Fruit fly (Drosophila melanogaster) whole organism, embryonic: ENCODE results near the gene vvl.

Source experiments
- Awh ChIP-seq: fragments of 200-800 bp; sonication (Bioruptor generic); IDR thresholded peaks from 2 replicates; pipeline ENCODE4, ENCODE4 v1.3.6; 2022; ENCODE audit warnings: missing biosample characterization, missing genetic modification characterization
- BEAF-32 ChIP-seq: fragments of 200-800 bp; sonication (Bioruptor generic); optimal IDR thresholded peaks from 3 replicates; lab custom pipeline; 2017; ENCODE audit warnings: missing biosample characterization, missing genetic modification characterization, mild to moderate bottlenecking, moderate library complexity, missing genetic modification reagents
- C15 ChIP-seq: fragments of 200-800 bp; sonication (Bioruptor generic); IDR thresholded peaks from 3 replicates; pipeline ENCODE4 v1.3.6; 2022; ENCODE audit warnings: missing biosample characterization, missing genetic modification characterization
- CG10431 ChIP-seq: fragments of 200-800 bp; sonication (Bioruptor generic); optimal IDR thresholded peaks from 3 replicates; lab custom pipeline; 2018; ENCODE audit warnings: missing biosample characterization, mild to moderate bottlenecking, missing genetic modification characterization
- CG10462 ChIP-seq: fragments of 200-800 bp; sonication (Bioruptor generic); optimal IDR thresholded peaks from 2 replicates; lab custom pipeline; 2016; ENCODE audit warnings: missing biosample characterization, missing genetic modification characterization
- CG11456 ChIP-seq: fragments of 200-800 bp; sonication (Bioruptor generic); IDR thresholded peaks from 3 replicates; pipeline ENCODE4 v1.3.6; 2022; ENCODE audit warnings: missing biosample characterization, missing genetic modification characterization
- CG11560 ChIP-seq: fragments of 200-800 bp; sonication (Bioruptor generic); IDR thresholded peaks from 3 replicates; pipeline ENCODE4 v1.3.6; 2022; ENCODE audit warnings: missing biosample characterization, missing genetic modification characterization
- CG1233 ChIP-seq: fragments of 200-800 bp; sonication (Bioruptor generic); optimal IDR thresholded peaks from 4 replicates; lab custom pipeline; 2018; ENCODE audit warnings: missing biosample characterization, mild to moderate bottlenecking, missing genetic modification characterization
- CG15011 ChIP-seq: fragments of 200-800 bp; sonication (Bioruptor generic); optimal IDR thresholded peaks from 3 replicates; lab custom pipeline; 2018; ENCODE audit warnings: missing biosample characterization, mild to moderate bottlenecking, missing genetic modification characterization
- CG2199 ChIP-seq: fragments of 200-800 bp; sonication (Bioruptor generic); IDR thresholded peaks from 3 replicates; pipeline ENCODE4 v1.3.6; 2022; ENCODE audit warnings: missing biosample characterization, missing genetic modification characterization
- CG2678 ChIP-seq: fragments of 200-800 bp; sonication (Bioruptor generic); optimal IDR thresholded peaks from 3 replicates; lab custom pipeline; 2019; ENCODE audit warnings: missing biosample characterization, mild to moderate bottlenecking, missing genetic modification characterization, moderate library complexity
- CG4617 ChIP-seq: fragments of 200-800 bp; sonication (Bioruptor generic); optimal IDR thresholded peaks from 3 replicates; lab custom pipeline; 2016; ENCODE audit warnings: missing biosample characterization, missing genetic modification characterization, borderline replicate concordance
- CG4707 ChIP-seq: fragments of 200-800 bp; sonication (Bioruptor generic); optimal IDR thresholded peaks from 2 replicates; lab custom pipeline; 2018; ENCODE audit warnings: missing biosample characterization, mild to moderate bottlenecking, missing genetic modification characterization, moderate library complexity
- CG9437 ChIP-seq: fragments of 200-800 bp; sonication (Bioruptor generic); optimal IDR thresholded peaks from 2 replicates; lab custom pipeline; 2018; ENCODE audit warnings: missing biosample characterization, mild to moderate bottlenecking, missing genetic modification characterization
- D19B ChIP-seq: fragments of 200-800 bp; sonication (Bioruptor generic); optimal IDR thresholded peaks from 2 replicates; lab custom pipeline; 2017; ENCODE audit warnings: missing biosample characterization, mild to moderate bottlenecking, missing genetic modification characterization
- Ets97D ChIP-seq: fragments of 200-800 bp; sonication (Bioruptor generic); optimal IDR thresholded peaks from 3 replicates; lab custom pipeline; 2016; ENCODE audit warnings: missing biosample characterization, missing genetic modification characterization
- HLH3B ChIP-seq: fragments of 200-800 bp; sonication (Bioruptor generic); IDR thresholded peaks from 2 replicates; pipeline ENCODE4 v1.3.6; 2022; ENCODE audit warnings: missing biosample characterization, missing genetic modification characterization
- HmgZ ChIP-seq: fragments of 200-800 bp; sonication (Bioruptor generic); optimal IDR thresholded peaks from 2 replicates; lab custom pipeline; 2018; ENCODE audit warnings: missing biosample characterization, mild to moderate bottlenecking, missing genetic modification characterization
- MESR4 ChIP-seq: fragments of 200-800 bp; sonication (Bioruptor generic); optimal IDR thresholded peaks from 2 replicates; lab custom pipeline; 2018; ENCODE audit warnings: missing biosample characterization, mild to moderate bottlenecking, missing genetic modification characterization, moderate library complexity
- MTF-1 ChIP-seq: fragments of 200-800 bp; sonication (Bioruptor generic); optimal IDR thresholded peaks from 2 replicates; lab custom pipeline; 2018; ENCODE audit warnings: missing biosample characterization, mild to moderate bottlenecking, missing genetic modification characterization, borderline replicate concordance
- Meics ChIP-seq: fragments of 200-800 bp; sonication (Bioruptor generic); optimal IDR thresholded peaks from 2 replicates; lab custom pipeline; 2017; ENCODE audit warnings: missing biosample characterization, mild to moderate bottlenecking, missing genetic modification characterization
- NK7.1 ChIP-seq: fragments of 200-800 bp; sonication (Bioruptor generic); optimal IDR thresholded peaks from 3 replicates; lab custom pipeline; 2016; ENCODE audit warnings: missing biosample characterization, missing genetic modification characterization
- Pdp1 ChIP-seq, 2 experiments: fragments of 200-800 bp; sonication (Bioruptor generic); optimal IDR thresholded peaks; 3 replicates each; lab custom pipeline; 2016; ENCODE audit warnings: missing biosample characterization in 2 of 2, missing genetic modification characterization in 2 of 2, mild to moderate bottlenecking in 1 of 2, moderate library complexity in 1 of 2
- Vsx1 ChIP-seq: fragments of 200-800 bp; sonication (Bioruptor generic); optimal IDR thresholded peaks from 2 replicates; lab custom pipeline; 2017; ENCODE audit warnings: missing biosample characterization, mild to moderate bottlenecking, missing genetic modification characterization, missing genetic modification reagents
- ase ChIP-seq: fragments of 200-800 bp; sonication (Bioruptor generic); IDR thresholded peaks from 3 replicates; pipeline ENCODE4 v1.3.6; 2022; ENCODE audit warnings: missing biosample characterization, missing genetic modification characterization
- cad ChIP-seq: fragments of >200 bp; optimal IDR thresholded peaks from 2 replicates; lab custom pipeline; 2017; ENCODE audit warnings: missing biosample characterization, missing genetic modification characterization
- ci ChIP-seq: fragments of 200-800 bp; sonication (Bioruptor generic); IDR thresholded peaks from 3 replicates; pipeline ENCODE4 v1.3.6; 2022; ENCODE audit warnings: missing biosample characterization, missing genetic modification characterization
- corto ChIP-seq: fragments of 200-800 bp; sonication (Bioruptor generic); optimal IDR thresholded peaks from 2 replicates; lab custom pipeline; 2016; ENCODE audit warnings: missing biosample characterization, mild to moderate bottlenecking, missing genetic modification characterization, moderate library complexity
- da ChIP-seq: fragments of 200-800 bp; sonication (Bioruptor generic); optimal IDR thresholded peaks from 2 replicates; lab custom pipeline; 2016; ENCODE audit warnings: missing biosample characterization, missing genetic modification characterization
- disco-r ChIP-seq: fragments of 200-800 bp; sonication (Bioruptor generic); optimal IDR thresholded peaks from 2 replicates; lab custom pipeline; 2016; ENCODE audit warnings: missing biosample characterization, missing genetic modification characterization
- dpn ChIP-seq, 2 experiments: fragments of 200-800 bp; sonication (Bioruptor generic); optimal IDR thresholded peaks; 3 replicates each; lab custom pipeline; 2016; ENCODE audit warnings: missing biosample characterization in 2 of 2, missing genetic modification characterization in 2 of 2
- en ChIP-seq: fragments of 200-800 bp; sonication (Bioruptor generic); optimal IDR thresholded peaks from 2 replicates; lab custom pipeline; 2016; ENCODE audit warnings: missing biosample characterization, missing genetic modification characterization
- kni ChIP-seq: fragments of 200-800 bp; sonication (Bioruptor generic); optimal IDR thresholded peaks from 3 replicates; lab custom pipeline; 2017; ENCODE audit warnings: mild to moderate bottlenecking, missing biosample characterization, missing genetic modification reagents, missing genetic modification characterization
- pfk ChIP-seq: fragments of 200-800 bp; sonication (Bioruptor generic); optimal IDR thresholded peaks from 2 replicates; lab custom pipeline; 2018; ENCODE audit warnings: missing biosample characterization, mild to moderate bottlenecking, missing genetic modification characterization, moderate library complexity
- pum ChIP-seq: fragments of 200-800 bp; sonication (Bioruptor generic); optimal IDR thresholded peaks from 2 replicates; lab custom pipeline; 2016; ENCODE audit warnings: missing biosample characterization, missing genetic modification characterization
- ranshi ChIP-seq: fragments of 200-800 bp; sonication (Bioruptor generic); IDR thresholded peaks from 2 replicates; pipeline ENCODE4 v1.3.6; 2022; ENCODE audit warnings: missing biosample characterization, missing genetic modification characterization
- sens ChIP-seq: fragments of 200-800 bp; sonication (Bioruptor generic); peaks from one replicate; lab custom pipeline; 2016; ENCODE audit warnings: missing biosample characterization, missing genetic modification characterization
- sisA ChIP-seq: fragments of 200-800 bp; sonication (Bioruptor generic); IDR thresholded peaks from 2 replicates; pipeline ENCODE4 v1.3.6; 2022; ENCODE audit warnings: missing biosample characterization, missing genetic modification characterization
- so ChIP-seq: fragments of 200-800 bp; sonication (Bioruptor generic); IDR thresholded peaks from 3 replicates; pipeline ENCODE4 v1.3.6; 2022; ENCODE audit warnings: missing biosample characterization, missing genetic modification characterization
- sqz ChIP-seq: fragments of 200-800 bp; sonication (Bioruptor generic); optimal IDR thresholded peaks from 3 replicates; lab custom pipeline; 2018; ENCODE audit warnings: missing biosample characterization, mild to moderate bottlenecking, missing genetic modification characterization
- tio ChIP-seq: fragments of 200-800 bp; sonication (Bioruptor generic); optimal IDR thresholded peaks from 2 replicates; lab custom pipeline; 2017; ENCODE audit warnings: missing biosample characterization, missing genetic modification characterization, inconsistent platforms
- tll ChIP-seq, 2 experiments: fragments of 200-800 bp in 1 of 2; fragments of >200 bp in 1 of 2; sonication (Bioruptor generic) in 1 of 2; optimal IDR thresholded peaks; 2 replicates each; lab custom pipeline; 2017 to 2019; ENCODE audit warnings: missing biosample characterization in 2 of 2, missing genetic modification characterization in 2 of 2, mild to moderate bottlenecking in 1 of 2, moderate library complexity in 1 of 2
- usp ChIP-seq: fragments of >200 bp; optimal IDR thresholded peaks from 2 replicates; lab custom pipeline; 2017; ENCODE audit warnings: missing biosample characterization, missing genetic modification characterization
- vvl ChIP-seq: fragments of 200-800 bp; sonication (Bioruptor generic); IDR thresholded peaks from 2 replicates; pipeline ENCODE4 v1.3.6; 2022; ENCODE audit warnings: missing biosample characterization, missing genetic modification characterization
- zen ChIP-seq: fragments of 200-800 bp; sonication (Bioruptor generic); optimal IDR thresholded peaks from 3 replicates; lab custom pipeline; 2018; ENCODE audit warnings: missing biosample characterization, mild to moderate bottlenecking, missing genetic modification characterization, moderate library complexity
- zfh1 ChIP-seq: fragments of 200-800 bp; sonication (Bioruptor generic); IDR thresholded peaks from 3 replicates; pipeline ENCODE4 v1.3.6; 2022; ENCODE audit warnings: missing biosample characterization, missing genetic modification characterization

The vvl gene

dm6 chr3L:6830037-6830771 is 40.2 kb downstream of the vvl start (continued):
- TF ChIP-seq en (no peak), ase (GFP tag; lab: Robert Waterston, UW) (0 out of 3 replicates have a peak, but pooled peaks have one; percentile 12), CG1233 (GFP tag; lab: Kevin White, UChicago) (no peak), Awh (no peak), C15 (GFP tag; lab: Robert Waterston, UW) (no peak), NK7.1 (GFP tag; lab: Kevin White, UChicago) (no peak), pfk (GFP tag; lab: Kevin White, UChicago) (no peak), D19B (GFP tag; lab: Kevin White, UChicago) (no peak), CG15011 (no peak), CG9437 (GFP tag; lab: Kevin White, UChicago) (no peak), usp (GFP tag; lab: Kevin White, UChicago) (no peak), zfh1 (GFP tag; lab: Robert Waterston, UW) (peak; percentile 51), CG4617 (no peak), CG10431 (GFP tag; lab: Kevin White, UChicago) (no peak)

- TF ChIP-seq sens: peak; percentile 9
- peak; percentile 18 for TF ChIP-seq zen
- no peak for TF ChIP-seq ci (GFP tag; lab: Robert Waterston, UW)
- TF ChIP-seq cad (GFP tag; lab: Kevin White, UChicago): peak; percentile 62
- no peak for TF ChIP-seq corto
- peak in 1 of 2 experiments; percentile 56 for TF ChIP-seq tll (GFP tag; optimal IDR thresholded peaks at IDR 0.05; lab: Kevin White, UChicago)
- peak; percentile 62; the same call in 1 of the 3 replicates for TF ChIP-seq CG2199 (GFP tag; lab: Robert Waterston, UW)
- no peak for TF ChIP-seq Vsx1
- no peak for TF ChIP-seq so (GFP tag; lab: Robert Waterston, UW)
Observed at dm6 chr3L:6831686-6832085, 41.7 kb downstream of the vvl start.

DNA sequence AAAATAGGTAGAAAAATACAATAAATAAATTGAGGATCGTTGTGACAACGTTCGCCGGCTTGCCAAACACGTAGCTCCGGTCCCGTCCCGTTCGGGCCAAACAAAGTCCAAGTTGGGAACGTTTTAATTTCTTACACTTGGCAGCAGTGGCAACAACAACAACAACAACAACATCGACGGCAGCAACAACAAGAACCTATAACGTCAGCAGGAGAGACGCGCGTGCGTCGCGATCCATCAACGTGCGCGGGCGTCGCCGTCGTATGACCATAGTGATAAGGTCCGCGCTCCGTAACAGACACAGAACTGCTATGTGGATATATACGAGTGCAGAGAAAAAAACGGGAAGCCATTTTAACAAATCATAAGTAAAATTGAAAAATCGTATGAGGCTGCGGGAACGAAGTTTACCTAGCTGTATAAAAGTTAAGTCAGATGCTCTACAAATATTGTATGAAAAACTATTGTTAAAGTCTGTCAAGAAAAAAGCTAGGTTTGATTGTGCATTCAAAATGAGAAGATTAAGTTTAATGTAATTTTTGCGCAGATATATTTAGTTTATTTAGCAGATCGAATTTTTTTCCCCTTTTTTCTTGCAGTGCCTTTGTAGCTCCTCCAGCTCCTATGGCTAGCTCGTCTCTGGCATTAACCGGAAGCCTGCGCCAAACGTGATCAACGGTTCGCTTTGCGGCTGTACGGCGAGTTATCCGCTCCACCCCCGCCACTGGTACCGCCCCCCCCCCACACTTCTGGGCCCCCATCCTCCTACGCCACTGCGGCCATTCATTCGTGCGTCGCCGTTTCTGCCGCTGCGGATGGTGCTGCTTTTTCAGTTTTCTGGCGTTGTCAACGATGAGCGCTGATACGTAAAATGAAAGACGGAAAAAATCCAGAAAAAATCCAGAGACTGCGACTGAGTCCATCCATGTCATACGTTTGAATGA is 44.6 kb downstream of the vvl start:
- no peak for TF ChIP-seq HmgZ (tag; lab: Kevin White, UChicago)
- TF ChIP-seq CG2678 (tag; lab: Kevin White, UChicago): peak; percentile 21
- no peak for TF ChIP-seq HLH3B
- TF ChIP-seq Meics (GFP tag; lab: Kevin White, UChicago): no peak
- no peak for TF ChIP-seq D19B (GFP tag; lab: Kevin White, UChicago)
- no peak for TF ChIP-seq sqz
- TF ChIP-seq CG10462 (GFP tag; lab: Kevin White, UChicago): no peak
- peak; percentile 59 for TF ChIP-seq vvl (GFP tag; lab: Robert Waterston, UW)
- no peak for TF ChIP-seq MTF-1 (GFP tag; lab: Kevin White, UChicago)
- TF ChIP-seq ranshi: no peak
- TF ChIP-seq sisA (GFP tag; lab: Robert Waterston, UW): peak; percentile 44; the same call in 1 of the 2 replicates
- TF ChIP-seq MESR4 (GFP tag; lab: Kevin White, UChicago): no peak
- no peak for TF ChIP-seq disco-r (GFP tag; lab: Kevin White, UChicago)
- no peak for TF ChIP-seq tio (GFP tag; lab: Kevin White, UChicago)
- TF ChIP-seq pum: no peak
- TF ChIP-seq da (GFP tag; lab: Kevin White, UChicago): no peak
- peak; percentile 62 for TF ChIP-seq kni (GFP tag; lab: Kevin White, UChicago)
- no peak for TF ChIP-seq BEAF-32 (GFP tag; lab: Kevin White, UChicago)
- no peak for TF ChIP-seq CG11560 (tag; lab: Robert Waterston, UW)
- no peak for TF ChIP-seq dpn (GFP tag; optimal IDR thresholded peaks at IDR 0.05; lab: Kevin White, UChicago)
- TF ChIP-seq CG11456 (GFP tag; lab: Robert Waterston, UW): 0 out of 3 replicates have a peak, but pooled peaks have one; percentile 24
- no peak for TF ChIP-seq CG4707
- no peak for TF ChIP-seq Ets97D (GFP tag; lab: Kevin White, UChicago)
- no peak for TF ChIP-seq Pdp1 (GFP tag; optimal IDR thresholded peaks at IDR 0.05; lab: Kevin White, UChicago)
